Worm (Caenorhabditis elegans) whole organism, L3 larva: ENCODE data around the gene cdkr-3.
"Not testable (repeated sequence)": the region's sequence is repeated elsewhere in the genome, so short reads cannot be mapped to it uniquely, and the experiment has no call there.

Experiments
- aly-2 ChIP-seq: fragments of 150-350 bp; optimal IDR thresholded peaks from 2 replicates; lab custom pipeline; 2014; ENCODE audit warnings: missing biosample characterization, missing genetic modification characterization
- ama-1 ChIP-seq: fragments of 150-350 bp; optimal IDR thresholded peaks from 2 replicates; lab custom pipeline; 2018
- mdl-1 ChIP-seq: fragments of 150-350 bp; optimal IDR thresholded peaks from 2 replicates; lab custom pipeline; 2014; ENCODE audit warnings: missing biosample characterization, missing genetic modification characterization
- nfya-1 ChIP-seq: sonication (generic microtip); optimal IDR thresholded peaks from 2 replicates; lab custom pipeline; 2017; ENCODE audit warnings: missing genetic modification characterization, mild to moderate bottlenecking, missing compliant biosample characterization, antibody characterized with exemption, moderate library complexity; ENCODE audit not compliant: insufficient read depth
- nhr-76 ChIP-seq: fragments of 150-350 bp; sonication (generic microtip); optimal IDR thresholded peaks from 5 replicates; lab custom pipeline; 2014; ENCODE audit warnings: missing biosample characterization, missing genetic modification characterization
- unc-39 ChIP-seq: sonication (generic microtip); optimal IDR thresholded peaks from 4 replicates; lab custom pipeline; 2017; ENCODE audit warnings: missing biosample characterization, missing genetic modification characterization

- TF ChIP-seq unc-39 (tag; lab: Kevin White, UChicago); nhr-76 (tag; lab: Kevin White, UChicago); aly-2; mdl-1 (tag; lab: Kevin White, UChicago); ama-1 (lab: Kevin White, UChicago); nfya-1 (tag; lab: Kevin White, UChicago): not testable (repeated sequence)
These were observed 33.4 kb downstream of the cdkr-3 start, which contains the start of gene ZC15.3 for ce11 chrV:20303288-20303687.
